Worm (Caenorhabditis elegans) whole organism, L2 larva: ENCODE measurements around the gene T05A8.6.

Source experiments
- C34F6.9 ChIP-seq: fragments of 150-350 bp; optimal IDR thresholded peaks from 2 replicates; lab custom pipeline; 2014; ENCODE audit warnings: missing biosample characterization, missing genetic modification characterization
- ZK546.5 ChIP-seq: sonication (generic microtip); optimal IDR thresholded peaks from 2 replicates; lab custom pipeline; 2017; ENCODE audit warnings: missing biosample characterization, missing genetic modification characterization
- elt-3 ChIP-seq: sonication (generic microtip); optimal IDR thresholded peaks from 2 replicates; lab custom pipeline; 2017; ENCODE audit warnings: missing biosample characterization, missing genetic modification characterization
- gmeb-1 ChIP-seq: fragments of 150-350 bp; optimal IDR thresholded peaks from 2 replicates; lab custom pipeline; 2014; ENCODE audit warnings: missing biosample characterization, missing genetic modification characterization
- lin-39 ChIP-seq: fragments of 150-350 bp; optimal IDR thresholded peaks from 2 replicates; lab custom pipeline; 2014; ENCODE audit warnings: missing biosample characterization, missing genetic modification reagents, missing genetic modification characterization
- nhr-129 ChIP-seq: fragments of 150-350 bp; optimal IDR thresholded peaks from 2 replicates; lab custom pipeline; 2014; ENCODE audit warnings: missing biosample characterization, missing genetic modification characterization
- nhr-25 ChIP-seq: fragments of 150-350 bp; sonication (generic microtip); optimal IDR thresholded peaks from 3 replicates; lab custom pipeline; 2014; ENCODE audit warnings: missing biosample characterization, missing genetic modification characterization
- nhr-77 ChIP-seq: fragments of 150-350 bp; optimal IDR thresholded peaks from 2 replicates; lab custom pipeline; 2014; ENCODE audit warnings: missing biosample characterization, missing genetic modification characterization
- sem-4 ChIP-seq: fragments of 150-350 bp; optimal IDR thresholded peaks from 2 replicates; lab custom pipeline; 2014; ENCODE audit warnings: missing biosample characterization, missing genetic modification reagents, missing genetic modification characterization
- skn-1 ChIP-seq: sonication (generic microtip); optimal IDR thresholded peaks from 2 replicates; lab custom pipeline; 2017; ENCODE audit warnings: missing biosample characterization, missing genetic modification characterization

ce11 chrII:2769021-2769420 lies 29.5 kb upstream of the T05A8.6 start, which contains the start of gene F08D12.7:
- TF ChIP-seq nhr-129 (tag; lab: Kevin White, UChicago) (no peak), elt-3 (no peak), skn-1 (tag; lab: Kevin White, UChicago) (no peak), nhr-77 (tag; lab: Kevin White, UChicago) (no peak), C34F6.9 (tag; lab: Kevin White, UChicago) (no peak), lin-39 (no peak), sem-4 (tag; lab: Kevin White, UChicago) (no peak), nhr-25 (tag; lab: Kevin White, UChicago) (no peak), ZK546.5 (tag; lab: Kevin White, UChicago) (no peak), gmeb-1 (tag; lab: Kevin White, UChicago) (no peak)
